Worm (Caenorhabditis elegans) whole organism, L1 larva: ENCODE results near the gene jmjd-4.

ENCODE experiments used
- C34B4.2 ChIP-seq: sonication (generic microtip); optimal IDR thresholded peaks from 2 replicates; lab custom pipeline; 2017; ENCODE audit warnings: mild to moderate bottlenecking, missing genetic modification characterization, missing compliant biosample characterization
- aly-2 ChIP-seq: fragments of 150-350 bp; optimal IDR thresholded peaks from 2 replicates; lab custom pipeline; 2014; ENCODE audit warnings: missing biosample characterization, missing genetic modification characterization
- efl-1 ChIP-seq, 4 experiments: fragments of 150-350 bp; optimal IDR thresholded peaks in 3 of 4; peaks in 1 of 4; 1 replicate in 1 of 4; 2 replicates in 3 of 4; lab custom pipeline; 2014; ENCODE audit warnings: missing biosample characterization in 2 of 4, missing genetic modification characterization in 2 of 4, missing genetic modification reagents in 2 of 4
- efl-3 ChIP-seq: fragments of 200-800 bp; sonication (Bioruptor generic); optimal IDR thresholded peaks from 2 replicates; lab custom pipeline; 2018; ENCODE audit warnings: mild to moderate bottlenecking, missing genetic modification characterization, missing compliant biosample characterization
- mep-1 ChIP-seq: fragments of 150-350 bp; optimal IDR thresholded peaks from 2 replicates; lab custom pipeline; 2014; ENCODE audit warnings: missing biosample characterization, missing genetic modification characterization
- nhr-20 ChIP-seq: sonication (generic microtip); optimal IDR thresholded peaks from 2 replicates; lab custom pipeline; 2016; ENCODE audit warnings: mild to moderate bottlenecking, missing genetic modification characterization, missing compliant biosample characterization
- nhr-237 ChIP-seq: fragments of 150-350 bp; optimal IDR thresholded peaks from 2 replicates; lab custom pipeline; 2014; ENCODE audit warnings: missing biosample characterization, missing genetic modification characterization
- snpc-4 ChIP-seq: fragments of 150-350 bp; optimal IDR thresholded peaks from 2 replicates; lab custom pipeline; 2014; ENCODE audit warnings: missing biosample characterization, missing genetic modification characterization
- tbx-2 ChIP-seq: sonication (generic microtip); optimal IDR thresholded peaks from 2 replicates; lab custom pipeline; 2016; ENCODE audit warnings: missing genetic modification characterization, missing compliant biosample characterization
- unc-62 ChIP-seq: fragments of 150-350 bp; optimal IDR thresholded peaks from 2 replicates; lab custom pipeline; 2014; ENCODE audit warnings: missing biosample characterization, missing genetic modification reagents, missing genetic modification characterization
- ztf-4 ChIP-seq: fragments of 150-350 bp; optimal IDR thresholded peaks from 2 replicates; lab custom pipeline; 2014; ENCODE audit warnings: missing biosample characterization, missing genetic modification characterization

DNA sequence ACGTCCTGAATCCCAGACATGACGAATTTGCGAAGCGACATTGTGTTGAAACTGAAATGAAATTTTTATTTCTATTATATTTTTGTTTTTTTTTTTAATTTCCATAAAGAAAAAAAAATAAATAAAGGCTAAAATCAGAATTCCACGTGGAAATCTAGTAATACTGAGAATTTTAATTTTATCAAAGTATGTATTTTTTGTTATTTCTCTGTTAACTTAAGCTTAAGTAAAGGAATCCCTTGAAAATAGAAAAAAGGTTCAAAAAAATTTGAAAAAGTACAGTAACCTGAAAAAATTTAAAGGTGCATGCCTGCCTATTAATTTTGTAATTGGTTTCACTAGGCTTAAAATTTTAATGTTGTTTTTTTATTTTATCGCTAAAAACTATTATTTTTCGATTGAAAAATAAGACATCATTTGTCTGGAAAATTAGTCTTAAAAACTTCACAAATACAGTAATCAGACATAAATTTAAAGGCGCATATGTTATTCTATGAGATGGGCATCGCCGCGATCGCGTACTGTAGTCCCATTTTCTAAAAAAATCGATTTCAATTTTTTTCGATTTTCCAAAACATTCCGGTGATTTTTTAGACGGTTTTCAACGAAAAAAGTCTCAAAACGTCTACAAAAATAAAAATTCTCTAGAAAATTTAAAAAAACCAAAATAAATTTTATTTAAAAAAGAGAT, 3.3 kb downstream of the jmjd-4 start, which contains the start of gene nex-2:
- TF ChIP-seq aly-2 (tag; lab: Kevin White, UChicago), result no peak
- TF ChIP-seq nhr-237 (tag; lab: Kevin White, UChicago), result no peak
- TF ChIP-seq snpc-4 (tag; lab: Kevin White, UChicago), result no peak
- TF ChIP-seq unc-62 (GFP tag; lab: Kevin White, UChicago), result no peak
- TF ChIP-seq efl-3 (GFP tag; lab: Kevin White, UChicago), result no peak
- TF ChIP-seq efl-1 (optimal IDR thresholded peaks at IDR 0.05; lab: Kevin White, UChicago), result no peak
- TF ChIP-seq efl-1 (GFP tag; optimal IDR thresholded peaks at IDR 0.05 in 1 of 2; lab: Kevin White, UChicago), result no peak
- TF ChIP-seq mep-1 (tag; lab: Kevin White, UChicago), result no peak
- no peak for TF ChIP-seq nhr-20
- TF ChIP-seq tbx-2 (tag; lab: Kevin White, UChicago), result no peak
- no peak for TF ChIP-seq C34B4.2
- TF ChIP-seq ztf-4 (tag; lab: Kevin White, UChicago), result no peak
